Worm (Caenorhabditis elegans) whole organism, early embryonic: ENCODE measurements around the gene Y41D4A.1.

Experiments used
- ama-1 ChIP-seq: fragments of 150-350 bp; optimal IDR thresholded peaks from 2 replicates; lab custom pipeline; 2014
- sea-1 ChIP-seq: fragments of 200-800 bp; sonication (Bioruptor generic); conservative IDR thresholded peaks from 2 replicates; pipeline ENCODE4 v1.3.6; 2022; ENCODE audit warnings: missing genetic modification characterization, missing compliant biosample characterization
- tra-4 ChIP-seq: sonication (generic microtip); optimal IDR thresholded peaks from 2 replicates; lab custom pipeline; 2017; ENCODE audit warnings: missing genetic modification characterization, missing compliant biosample characterization

ce11 chrIV:1753481-1753880, 18.5 kb upstream of the Y41D4A.1 start, which contains the start of gene Y41D4A.3:
- TF ChIP-seq sea-1 (GFP tag; lab: Robert Waterston, UW) (no peak), ama-1 (lab: Kevin White, UChicago) (no peak), tra-4 (no peak)
